Fruit fly (Drosophila melanogaster) S2 (cell line): ENCODE measurements around the gene drn.

Experiments used
- CG8478 ChIP-seq: fragments of >200 bp; optimal IDR thresholded peaks from 2 replicates; lab custom pipeline; 2018
- CTCF ChIP-seq, 2 experiments: fragments of >200 bp; optimal IDR thresholded peaks; 2 replicates each; lab custom pipeline; 2018

Gene drn

DNA sequence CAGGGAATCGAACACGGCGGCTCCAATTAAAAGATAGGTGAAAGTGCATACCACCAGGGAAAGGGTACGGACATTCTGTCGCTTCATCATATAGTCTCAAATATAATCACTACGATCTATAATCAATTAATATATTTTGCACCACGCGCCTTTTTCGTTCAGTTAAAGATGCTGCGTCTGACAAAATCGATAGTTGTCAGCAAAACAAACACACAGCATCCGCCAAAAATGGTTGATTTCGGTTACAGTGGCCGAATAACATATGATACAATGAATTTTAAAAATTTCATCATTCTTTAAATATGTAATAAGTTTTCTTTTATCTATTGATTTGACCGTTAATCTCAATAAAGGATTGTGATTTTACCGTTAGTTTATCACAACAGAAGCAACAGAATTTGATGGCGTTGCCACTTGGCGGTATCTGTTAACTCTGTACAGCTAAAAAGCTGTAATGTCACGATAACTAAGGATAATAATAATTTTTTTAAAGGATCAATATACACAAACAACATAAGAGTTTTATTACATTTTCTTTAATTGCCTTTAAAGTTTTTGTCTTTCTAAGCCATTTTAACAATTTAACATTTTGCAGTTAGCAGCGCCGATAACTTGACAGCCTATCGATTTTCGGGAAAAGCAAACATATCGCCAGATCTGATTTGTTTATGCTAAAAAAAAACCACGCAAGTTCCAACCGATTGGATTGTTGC is 72.1 kb downstream of the drn start, which contains the start of the genes Task7 and alpha-Man-IIa:
Gene Task7 (minus strand): TSS at position 366 of the 713 bp plus-strand sequence.
Gene alpha-Man-IIa (plus strand): TSS at position 621 of the 713 bp plus-strand sequence.
- TF ChIP-seq CTCF (optimal IDR thresholded peaks at IDR 0.05; lab: Kevin White, UChicago) (no peak), CG8478 (lab: Kevin White, UChicago) (no peak)
